Worm (Caenorhabditis elegans) whole organism, L4/young adult: Measurements from ENCODE around the gene dhs-12.

Source experiments
- dao-5 ChIP-seq: sonication (generic microtip); optimal IDR thresholded peaks from 2 replicates; lab custom pipeline; 2016; ENCODE audit warnings: missing genotype, missing genetic modification characterization, moderate library complexity, missing compliant biosample characterization
- him-1 ChIP-seq: sonication (generic microtip); optimal IDR thresholded peaks from 2 replicates; lab custom pipeline; 2016; ENCODE audit warnings: missing genotype, missing genetic modification reagents, missing genetic modification characterization, missing compliant biosample characterization

ce11 chrIV:10176252-10176730, 34.0 kb downstream of the dhs-12 start, which contains the start of gene rack-1:
- TF ChIP-seq him-1 (peak; percentile 8), dao-5 (no peak)
